Comparison of ENCODE assay signal across 1 fruit fly cellular context in the genomic region with DNA sequence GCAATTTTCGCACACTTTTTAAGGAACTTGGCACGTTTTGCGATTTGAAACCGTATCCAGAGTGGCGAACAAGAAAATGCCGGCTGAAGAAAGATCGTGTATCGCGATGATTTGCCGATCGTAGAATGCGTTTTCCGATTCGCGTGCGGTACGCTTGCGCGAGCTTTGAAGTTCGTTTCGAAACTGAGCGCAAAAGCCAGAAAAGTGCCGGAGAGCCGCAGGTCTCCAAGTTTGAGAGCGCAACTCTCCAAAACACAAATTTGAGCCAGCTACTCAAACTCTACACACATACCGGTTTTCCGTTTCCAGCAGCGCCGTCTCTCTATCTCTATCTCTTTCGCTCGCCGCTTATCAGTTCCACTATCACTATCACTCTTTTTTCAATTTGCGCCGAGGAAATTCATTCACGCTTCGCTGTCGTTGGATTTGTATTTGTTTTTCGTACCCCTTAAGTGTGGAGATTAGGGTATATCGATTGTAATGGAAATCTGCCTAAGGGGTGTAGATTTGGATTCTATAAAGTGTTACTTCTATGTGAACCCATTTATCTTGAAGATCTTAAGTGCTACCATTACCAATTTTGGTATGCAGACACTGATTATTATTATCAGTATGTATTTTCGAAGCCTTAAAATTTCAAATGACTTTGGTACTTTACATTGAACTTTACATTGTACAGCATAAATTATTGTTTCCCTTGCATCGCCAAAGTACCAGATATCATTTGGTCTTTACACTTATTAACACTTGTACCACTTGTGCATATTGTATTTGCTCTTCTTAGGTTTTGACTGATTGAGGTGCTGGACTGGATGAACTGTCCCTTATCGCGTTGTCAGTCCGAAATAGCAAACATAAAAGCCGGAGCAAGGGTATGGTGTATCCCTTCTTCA.
A peak's percentile ranks its signal among the peaks of the same experiment; 100 is the strongest.
TF ChIP-seq lines count a peak whose summit lies in the region.

No protein-coding gene starts in this region.

TF ChIP-seq in whole organism, embryonic, 481 proteins besides CTCF, POLR2A, EP300 and RAD21 (continued from another document and continues in another):
- peak; percentile 30; the same call in 1 of the 2 replicates for TF ChIP-seq tna (GFP tag; IDR thresholded peaks at IDR 0.05; lab: Robert Waterston, UW; ENCODE audit: partially characterized antibody)
- peak; percentile 35 for TF ChIP-seq CG1233 (GFP tag; optimal IDR thresholded peaks at IDR 0.05; lab: Kevin White, UChicago)
- peak; percentile 38; the same call in 1 of the 2 replicates for TF ChIP-seq CG14667 (GFP tag; IDR thresholded peaks at IDR 0.05; lab: Robert Waterston, UW)
- TF ChIP-seq CG2875 (GFP tag; optimal IDR thresholded peaks at IDR 0.05; lab: Kevin White, UChicago) = peak; percentile 65
- TF ChIP-seq CHES-1-like (GFP tag; optimal IDR thresholded peaks at IDR 0.05; lab: Kevin White, UChicago) = peak; percentile 42
- no peak for TF ChIP-seq CG33557 (GFP tag; optimal IDR thresholded peaks at IDR 0.05; lab: Kevin White, UChicago)
- peak; percentile 37 for TF ChIP-seq en (GFP tag; optimal IDR thresholded peaks at IDR 0.05; lab: Kevin White, UChicago)
- TF ChIP-seq CG2712 (tag; optimal IDR thresholded peaks at IDR 0.05; lab: Kevin White, UChicago) = peak; percentile 73
- peak; percentile 34 for TF ChIP-seq stc (GFP tag; IDR thresholded peaks at IDR 0.05; lab: Robert Waterston, UW)
- peak; percentile 56 for TF ChIP-seq CG4854 (GFP tag; optimal IDR thresholded peaks at IDR 0.05; lab: Kevin White, UChicago)
- peak; percentile 46 for TF ChIP-seq Dad (GFP tag; optimal IDR thresholded peaks at IDR 0.05; lab: Kevin White, UChicago)
- peak; percentile 61 for TF ChIP-seq CG15696 (tag; optimal IDR thresholded peaks at IDR 0.05; lab: Kevin White, UChicago)
- TF ChIP-seq org-1 (GFP tag; optimal IDR thresholded peaks at IDR 0.05; lab: Kevin White, UChicago) = peak; percentile 77
- peak; percentile 72 for TF ChIP-seq CG17359 (tag; optimal IDR thresholded peaks at IDR 0.05; lab: Kevin White, UChicago)
- TF ChIP-seq CG18476 (GFP tag; optimal IDR thresholded peaks at IDR 0.05; lab: Kevin White, UChicago) = peak; percentile 69
- peak; percentile 66 for TF ChIP-seq CG31441 (GFP tag; IDR thresholded peaks at IDR 0.05; lab: Robert Waterston, UW)
- no peak for TF ChIP-seq Hr39 (optimal IDR thresholded peaks at IDR 0.05; lab: Kevin White, UChicago)
- peak; percentile 63 for TF ChIP-seq CG11398 (GFP tag; optimal IDR thresholded peaks at IDR 0.05; lab: Kevin White, UChicago)
- peak; percentile 80 for TF ChIP-seq CoRest (tag; optimal IDR thresholded peaks at IDR 0.05; lab: Kevin White, UChicago)
- TF ChIP-seq Ssrp (tag; optimal IDR thresholded peaks at IDR 0.05; lab: Kevin White, UChicago) = peak; percentile 68
- TF ChIP-seq ab (GFP tag; optimal IDR thresholded peaks at IDR 0.05; lab: Kevin White, UChicago) = no peak
- no peak for TF ChIP-seq BEAF-32 (GFP tag; optimal IDR thresholded peaks at IDR 0.05; lab: Kevin White, UChicago)
- TF ChIP-seq Rx (GFP tag; IDR thresholded peaks at IDR 0.05; lab: Robert Waterston, UW) = peak; percentile 47
- TF ChIP-seq CG8944 (GFP tag; optimal IDR thresholded peaks at IDR 0.05; lab: Kevin White, UChicago) = peak; percentile 45
- TF ChIP-seq CG18764 (GFP tag; optimal IDR thresholded peaks at IDR 0.05; lab: Kevin White, UChicago) = peak; percentile 65
- TF ChIP-seq slp2 (GFP tag; optimal IDR thresholded peaks at IDR 0.05; lab: Kevin White, UChicago) = peak; percentile 70
- no peak for TF ChIP-seq CG17612 (GFP tag; IDR thresholded peaks at IDR 0.05; lab: Robert Waterston, UW)
- no peak for TF ChIP-seq CG4282 (GFP tag; optimal IDR thresholded peaks at IDR 0.05; lab: Kevin White, UChicago)
- TF ChIP-seq CG9932 (GFP tag; IDR thresholded peaks at IDR 0.05; lab: Robert Waterston, UW) = no peak; the same call in 1 of the 2 replicates
- TF ChIP-seq al (GFP tag; IDR thresholded peaks at IDR 0.05; lab: Robert Waterston, UW) = peak; percentile 21; the same call in 1 of the 2 replicates
- peak; percentile 57 for TF ChIP-seq Vsx1 (GFP tag; optimal IDR thresholded peaks at IDR 0.05; lab: Kevin White, UChicago)
- TF ChIP-seq cwo (GFP tag; optimal IDR thresholded peaks at IDR 0.05; lab: Kevin White, UChicago) = peak; percentile 72
- no peak for TF ChIP-seq gt (GFP tag; IDR thresholded peaks at IDR 0.05; lab: Robert Waterston, UW)
- no peak for TF ChIP-seq CG43689 (GFP tag; IDR thresholded peaks at IDR 0.05; lab: Robert Waterston, UW)
- peak; percentile 91 for TF ChIP-seq row (GFP tag; IDR thresholded peaks at IDR 0.05; lab: Robert Waterston, UW)
- no peak for TF ChIP-seq cas (GFP tag; IDR thresholded peaks at IDR 0.05; lab: Robert Waterston, UW)
- no peak for TF ChIP-seq gsb (GFP tag; IDR thresholded peaks at IDR 0.05; lab: Robert Waterston, UW)
- TF ChIP-seq CG3281 (GFP tag; optimal IDR thresholded peaks at IDR 0.05; lab: Kevin White, UChicago) = peak; percentile 74
- TF ChIP-seq NFAT (GFP tag; IDR thresholded peaks at IDR 0.05; lab: Robert Waterston, UW) = no peak
- TF ChIP-seq Ets97D (GFP tag; optimal IDR thresholded peaks at IDR 0.05; lab: Kevin White, UChicago) = no peak
- peak; percentile 74 for TF ChIP-seq CG2120 (GFP tag; optimal IDR thresholded peaks at IDR 0.05; lab: Kevin White, UChicago)
- no peak for TF ChIP-seq tup (GFP tag; optimal IDR thresholded peaks at IDR 0.05; lab: Kevin White, UChicago)
- peak; percentile 67 for TF ChIP-seq Hr3 (GFP tag; optimal IDR thresholded peaks at IDR 0.05; lab: Kevin White, UChicago)
- peak; percentile 32 for TF ChIP-seq Sry-β (GFP tag; optimal IDR thresholded peaks at IDR 0.05; lab: Kevin White, UChicago)
- TF ChIP-seq CG10274 (GFP tag; optimal IDR thresholded peaks at IDR 0.05; lab: Kevin White, UChicago) = peak; percentile 36
- TF ChIP-seq E2f2 (GFP tag; IDR thresholded peaks at IDR 0.05; lab: Robert Waterston, UW) = peak; percentile 46; the same call in 1 of the 2 replicates
- TF ChIP-seq cg (GFP tag; optimal IDR thresholded peaks at IDR 0.05; lab: Kevin White, UChicago) = no peak
- TF ChIP-seq eyg (GFP tag; optimal IDR thresholded peaks at IDR 0.05; lab: Kevin White, UChicago) = peak; percentile 33
- peak; percentile 52 to 78 for TF ChIP-seq chif (GFP tag; optimal IDR thresholded peaks at IDR 0.05; lab: Kevin White, UChicago)
- TF ChIP-seq corto (GFP tag; optimal IDR thresholded peaks at IDR 0.05; lab: Kevin White, UChicago) = no peak
- TF ChIP-seq CG5180 (GFP tag; optimal IDR thresholded peaks at IDR 0.05; lab: Kevin White, UChicago) = peak; percentile 40
- TF ChIP-seq gfzf (GFP tag; optimal IDR thresholded peaks at IDR 0.05; lab: Kevin White, UChicago) = no peak
- TF ChIP-seq dm (GFP tag; optimal IDR thresholded peaks at IDR 0.05; lab: Kevin White, UChicago) = peak; percentile 31
- TF ChIP-seq dpn (GFP tag; optimal IDR thresholded peaks at IDR 0.05; lab: Kevin White, UChicago) = peak; percentile 60 to 70
- TF ChIP-seq Awh (GFP tag; IDR thresholded peaks at IDR 0.05; lab: Robert Waterston, UW) = no peak; the same call in 1 of the 2 replicates
- no peak for TF ChIP-seq sim (GFP tag; IDR thresholded peaks at IDR 0.05; lab: Robert Waterston, UW)
- no peak for TF ChIP-seq crol (GFP tag; IDR thresholded peaks at IDR 0.05; lab: Robert Waterston, UW)
- peak; percentile 33 for TF ChIP-seq fu2 (GFP tag; optimal IDR thresholded peaks at IDR 0.05; lab: Kevin White, UChicago)
- peak; percentile 69 for TF ChIP-seq pum (GFP tag; optimal IDR thresholded peaks at IDR 0.05; lab: Kevin White, UChicago)
- peak; percentile 46 for TF ChIP-seq sisA (GFP tag; IDR thresholded peaks at IDR 0.05; lab: Robert Waterston, UW)
- TF ChIP-seq CG42726 (GFP tag; IDR thresholded peaks at IDR 0.05; lab: Robert Waterston, UW; ENCODE audit: partially characterized antibody) = peak; percentile 55; the same call in 1 of the 2 replicates
- peak; percentile 47 for TF ChIP-seq E2f1 (GFP tag; IDR thresholded peaks at IDR 0.05; lab: Robert Waterston, UW)
- TF ChIP-seq Bteb2 (GFP tag; optimal IDR thresholded peaks at IDR 0.05; lab: Kevin White, UChicago) = peak; percentile 26
- TF ChIP-seq otp (GFP tag; IDR thresholded peaks at IDR 0.05; lab: Robert Waterston, UW) = no peak
- peak; percentile 56 for TF ChIP-seq cato (GFP tag; optimal IDR thresholded peaks at IDR 0.05; lab: Kevin White, UChicago; ENCODE audit: borderline replicate concordance)
- no peak for TF ChIP-seq Tbp (GFP tag; optimal IDR thresholded peaks at IDR 0.05; lab: Kevin White, UChicago)
- no peak for TF ChIP-seq mld (GFP tag; IDR thresholded peaks at IDR 0.05; lab: Robert Waterston, UW; ENCODE audit: partially characterized antibody)
- TF ChIP-seq lov (optimal IDR thresholded peaks at IDR 0.05; lab: Kevin White, UChicago) = no peak
- no peak for TF ChIP-seq lov (GFP tag; IDR thresholded peaks at IDR 0.05; lab: Robert Waterston, UW)
- TF ChIP-seq CG31224 (GFP tag; IDR thresholded peaks at IDR 0.05; lab: Robert Waterston, UW) = no peak
- no peak for TF ChIP-seq CG13894 (tag; optimal IDR thresholded peaks at IDR 0.05; lab: Kevin White, UChicago)
- TF ChIP-seq vvl (GFP tag; IDR thresholded peaks at IDR 0.05; lab: Robert Waterston, UW) = peak; percentile 26; the same call in 1 of the 2 replicates
- no peak; the same call in 1 of the 2 replicates for TF ChIP-seq sob (GFP tag; IDR thresholded peaks at IDR 0.05; lab: Robert Waterston, UW)
- TF ChIP-seq zen (tag; optimal IDR thresholded peaks at IDR 0.05; lab: Kevin White, UChicago) = peak; percentile 44
- TF ChIP-seq CG10543 (GFP tag; optimal IDR thresholded peaks at IDR 0.05; lab: Kevin White, UChicago) = peak; percentile 77
- TF ChIP-seq bab2 (GFP tag; optimal IDR thresholded peaks at IDR 0.05; lab: Kevin White, UChicago) = peak; percentile 67
- peak; percentile 54; the same call in 1 of the 3 replicates for TF ChIP-seq Mrtf (GFP tag; IDR thresholded peaks at IDR 0.05; lab: Robert Waterston, UW)
- no peak for TF ChIP-seq ftz-f1 (GFP tag; optimal IDR thresholded peaks at IDR 0.05; lab: Kevin White, UChicago)
- no peak for TF ChIP-seq CG2889 (GFP tag; IDR thresholded peaks at IDR 0.05; lab: Robert Waterston, UW)
- no peak for TF ChIP-seq Fer2 (tag; optimal IDR thresholded peaks at IDR 0.05; lab: Kevin White, UChicago)
- peak; percentile 65 for TF ChIP-seq az2 (GFP tag; optimal IDR thresholded peaks at IDR 0.05; lab: Kevin White, UChicago)
- peak; percentile 50; the same call in 2 of the 3 replicates for TF ChIP-seq Opbp (GFP tag; IDR thresholded peaks at IDR 0.05; lab: Robert Waterston, UW; ENCODE audit: partially characterized antibody)
- peak; percentile 55 for TF ChIP-seq Adf1 (GFP tag; IDR thresholded peaks at IDR 0.05; lab: Robert Waterston, UW)
- TF ChIP-seq pfk (GFP tag; optimal IDR thresholded peaks at IDR 0.05; lab: Kevin White, UChicago) = no peak
- peak; percentile 8 for TF ChIP-seq NfI (GFP tag; optimal IDR thresholded peaks at IDR 0.05; lab: Kevin White, UChicago)
- no peak for TF ChIP-seq CrebB (tag; optimal IDR thresholded peaks at IDR 0.05; lab: Kevin White, UChicago)
- TF ChIP-seq CG6791 (GFP tag; IDR thresholded peaks at IDR 0.05; lab: Robert Waterston, UW; ENCODE audit: partially characterized antibody) = peak; percentile 51; the same call in 1 of the 3 replicates
- TF ChIP-seq CG3726 (GFP tag; IDR thresholded peaks at IDR 0.05; lab: Robert Waterston, UW) = peak; percentile 60; the same call in 1 of the 3 replicates
- TF ChIP-seq Sox100B (GFP tag; optimal IDR thresholded peaks at IDR 0.05; lab: Kevin White, UChicago) = peak; percentile 83
- TF ChIP-seq Atf6 (GFP tag; IDR thresholded peaks at IDR 0.05; lab: Robert Waterston, UW) = peak; percentile 64; the same call in 1 of the 2 replicates
- TF ChIP-seq crc (GFP tag; optimal IDR thresholded peaks at IDR 0.05; lab: Kevin White, UChicago) = peak; percentile 50
- peak; percentile 32 for TF ChIP-seq CG10654 (GFP tag; optimal IDR thresholded peaks at IDR 0.05; lab: Kevin White, UChicago)
- peak; percentile 37 for TF ChIP-seq CG17829 (tag; optimal IDR thresholded peaks at IDR 0.05; lab: Kevin White, UChicago)
- peak; percentile 47 for TF ChIP-seq CG14441 (GFP tag; IDR thresholded peaks at IDR 0.05; lab: Robert Waterston, UW)
- TF ChIP-seq hbn (GFP tag; IDR thresholded peaks at IDR 0.05; lab: Robert Waterston, UW; ENCODE audit: partially characterized antibody) = no peak; the same call in 1 of the 2 replicates
- no peak for TF ChIP-seq wdn (GFP tag; IDR thresholded peaks at IDR 0.05; lab: Robert Waterston, UW)
- 0 out of 2 replicates have a peak, but pooled peaks have one; percentile 7 for TF ChIP-seq Oaz (GFP tag; IDR thresholded peaks at IDR 0.05; lab: Robert Waterston, UW)
- no peak for TF ChIP-seq CG14965 (GFP tag; optimal IDR thresholded peaks at IDR 0.05; lab: Kevin White, UChicago; ENCODE audit: borderline replicate concordance)
- TF ChIP-seq CG2678 (tag; optimal IDR thresholded peaks at IDR 0.05; lab: Kevin White, UChicago) = peak; percentile 80
- TF ChIP-seq Atf3 (GFP tag; optimal IDR thresholded peaks at IDR 0.05; lab: Kevin White, UChicago) = peak; percentile 47
- TF ChIP-seq CG7839 (tag; optimal IDR thresholded peaks at IDR 0.05; lab: Kevin White, UChicago) = peak; percentile 73
- TF ChIP-seq emc (GFP tag; optimal IDR thresholded peaks at IDR 0.05; lab: Kevin White, UChicago) = peak; percentile 42
- TF ChIP-seq CG31388 (GFP tag; optimal IDR thresholded peaks at IDR 0.05; lab: Kevin White, UChicago) = peak; percentile 69
- no peak for TF ChIP-seq Elba2 (GFP tag; optimal IDR thresholded peaks at IDR 0.05; lab: Kevin White, UChicago)
- peak; percentile 64 for TF ChIP-seq Hsf (GFP tag; optimal IDR thresholded peaks at IDR 0.05; lab: Kevin White, UChicago)
- TF ChIP-seq CG3847 (GFP tag; IDR thresholded peaks at IDR 0.05; lab: Robert Waterston, UW) = peak; percentile 30
- peak; percentile 82 for TF ChIP-seq nmo (GFP tag; optimal IDR thresholded peaks at IDR 0.05; lab: Kevin White, UChicago)
- peak; percentile 36; the same call in 1 of the 2 replicates for TF ChIP-seq Lim3 (GFP tag; IDR thresholded peaks at IDR 0.05; lab: Robert Waterston, UW)
- TF ChIP-seq CG8388 (GFP tag; optimal IDR thresholded peaks at IDR 0.05; lab: Kevin White, UChicago) = peak; percentile 67
- no peak for TF ChIP-seq prd (optimal IDR thresholded peaks at IDR 0.05; lab: Kevin White, UChicago)
- TF ChIP-seq prd (GFP tag; IDR thresholded peaks at IDR 0.05; lab: Robert Waterston, UW) = peak; percentile 66
- peak; percentile 48 for TF ChIP-seq CG12942 (GFP tag; optimal IDR thresholded peaks at IDR 0.05; lab: Kevin White, UChicago)
- no peak for TF ChIP-seq nerfin-1 (tag; optimal IDR thresholded peaks at IDR 0.05; lab: Kevin White, UChicago)
- TF ChIP-seq PHDP (tag; optimal IDR thresholded peaks at IDR 0.05; lab: Kevin White, UChicago) = peak; percentile 42
- TF ChIP-seq Chrac-16 (GFP tag; optimal IDR thresholded peaks at IDR 0.05; lab: Kevin White, UChicago) = peak; percentile 61
- no peak for TF ChIP-seq sima (GFP tag; optimal IDR thresholded peaks at IDR 0.05; lab: Kevin White, UChicago)
- TF ChIP-seq NC2α (GFP tag; optimal IDR thresholded peaks at IDR 0.05; lab: Kevin White, UChicago) = no peak
- TF ChIP-seq sd (tag; optimal IDR thresholded peaks at IDR 0.05; lab: Kevin White, UChicago) = no peak
